Worm (Caenorhabditis elegans): ENCODE data around the gene nep-3.

DNA sequence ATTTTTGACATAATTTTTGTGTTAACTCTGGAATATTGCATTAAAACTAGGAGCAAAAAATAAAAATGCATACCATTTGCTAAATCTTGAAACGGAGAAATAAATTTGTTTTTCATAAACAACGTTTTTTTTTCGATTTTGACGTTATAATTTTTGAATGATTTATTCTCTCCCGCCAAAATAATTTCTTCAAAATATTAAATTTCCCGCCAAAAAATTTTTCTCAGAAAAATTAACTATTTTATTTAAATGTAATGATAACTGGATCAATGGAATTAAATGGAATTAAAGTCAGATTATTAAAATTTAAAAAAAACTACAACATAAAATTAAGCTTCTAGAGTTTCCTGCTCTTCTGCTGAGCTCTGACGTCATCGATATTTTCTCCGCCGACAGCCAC is at the start of gene nep-3:
- TF ChIP-seq ets-7 (tag; optimal IDR thresholded peaks at IDR 0.05) (no peak), sea-1 (GFP tag; conservative IDR thresholded peaks at IDR 0.05) (no peak), ama-1 (optimal IDR thresholded peaks at IDR 0.05) (no peak), B0310.2 (tag; optimal IDR thresholded peaks at IDR 0.05) (no peak), tbx-37 (GFP tag; conservative IDR thresholded peaks at IDR 0.05) (no peak), hnd-1 (tag; optimal IDR thresholded peaks at IDR 0.05) (no peak), scrt-1 (GFP tag; IDR thresholded peaks at IDR 0.05) (no peak), pes-1 (GFP tag; IDR thresholded peaks at IDR 0.05) (no peak), tbx-11 (GFP tag; IDR thresholded peaks at IDR 0.05) (no peak), aly-1 (tag; optimal IDR thresholded peaks at IDR 0.05) (no peak), flt-1 (GFP tag; IDR thresholded peaks at IDR 0.05) (no peak), F13C5.2 (tag; optimal IDR thresholded peaks at IDR 0.05) (no peak), ceh-36 (tag; optimal IDR thresholded peaks at IDR 0.05) (no peak), hmbx-1 (tag; optimal IDR thresholded peaks at IDR 0.05) (no peak)

Data from whole organism, early embryonic.